Worm (Caenorhabditis elegans) whole organism, early embryonic: ENCODE measurements around the gene gdi-1.

Experiments used
- F13C5.2 ChIP-seq: sonication (generic microtip); optimal IDR thresholded peaks from 2 replicates; lab custom pipeline; 2017; ENCODE audit warnings: mild to moderate bottlenecking, missing genetic modification characterization, inconsistent platforms, missing compliant biosample characterization
- aly-1 ChIP-seq: sonication (generic microtip); optimal IDR thresholded peaks from 2 replicates; lab custom pipeline; 2016; ENCODE audit warnings: missing genetic modification characterization, missing compliant biosample characterization
- ama-1 ChIP-seq: fragments of 150-350 bp; optimal IDR thresholded peaks from 2 replicates; lab custom pipeline; 2014
- ceh-13 ChIP-seq: fragments of 200-800 bp; sonication (Bioruptor generic); optimal IDR thresholded peaks from 2 replicates; lab custom pipeline; 2018; ENCODE audit warnings: mild to moderate bottlenecking, missing genetic modification characterization, missing compliant biosample characterization
- ets-7 ChIP-seq: sonication (generic microtip); optimal IDR thresholded peaks from 2 replicates; lab custom pipeline; 2016; ENCODE audit warnings: missing genotype, missing genetic modification characterization, missing compliant biosample characterization
- hnd-1 ChIP-seq: sonication (generic microtip); optimal IDR thresholded peaks from 2 replicates; lab custom pipeline; 2016; ENCODE audit warnings: missing genetic modification characterization, missing compliant biosample characterization
- pes-1 ChIP-seq: fragments of 200-800 bp; sonication (Bioruptor generic); IDR thresholded peaks from 2 replicates; pipeline ENCODE4 v1.3.6; 2022; ENCODE audit warnings: missing genetic modification reagents, missing genetic modification characterization, missing compliant biosample characterization
- scrt-1 ChIP-seq: fragments of 200-800 bp; sonication (Bioruptor generic); IDR thresholded peaks from 2 replicates; pipeline ENCODE4 v1.3.6; 2022; ENCODE audit warnings: missing genetic modification characterization, missing compliant biosample characterization
- sea-1 ChIP-seq: fragments of 200-800 bp; sonication (Bioruptor generic); conservative IDR thresholded peaks from 2 replicates; pipeline ENCODE4 v1.3.6; 2022; ENCODE audit warnings: missing genetic modification characterization, missing compliant biosample characterization

DNA sequence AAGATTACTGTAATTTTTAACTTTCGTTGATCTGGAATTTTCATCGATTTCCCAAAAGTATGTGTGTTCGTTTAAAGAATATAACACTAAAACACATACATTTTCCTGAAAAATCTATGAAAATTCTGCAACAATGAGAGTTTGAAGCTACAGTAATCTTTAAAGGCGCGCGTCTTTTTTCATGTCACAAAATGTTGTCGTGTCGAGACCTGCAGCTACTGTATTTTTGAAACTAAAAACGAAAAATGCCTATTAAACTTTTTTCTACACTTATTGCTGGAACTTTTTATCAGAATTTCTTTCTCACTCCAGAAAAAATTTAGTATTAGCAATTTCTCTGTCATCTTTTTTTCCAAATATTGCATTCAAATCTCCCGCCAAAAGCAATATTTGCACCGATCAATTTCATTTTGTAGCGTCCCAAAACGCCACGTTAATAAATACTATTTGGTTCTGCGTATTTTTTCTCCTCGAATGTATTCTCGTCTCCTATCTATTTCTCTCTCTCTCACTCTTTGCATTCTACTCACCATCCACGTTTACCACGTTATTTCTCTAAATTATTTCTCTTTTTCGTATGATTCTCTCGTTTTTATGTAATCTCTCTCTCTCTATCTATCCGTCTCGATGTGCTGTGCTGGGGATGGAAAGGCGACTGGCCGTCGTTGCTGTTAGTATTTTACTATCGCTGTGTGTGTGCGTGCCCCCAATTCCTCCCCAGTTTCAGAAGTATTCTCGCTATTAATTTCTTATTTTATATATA, 6.1 kb downstream of the gdi-1 start, which contains the start of gene melo-1:
- no peak for TF ChIP-seq ama-1 (lab: Kevin White, UChicago)
- no peak for TF ChIP-seq F13C5.2 (tag; lab: Kevin White, UChicago)
- no peak for TF ChIP-seq ceh-13
- no peak for TF ChIP-seq pes-1 (GFP tag; lab: Robert Waterston, UW)
- TF ChIP-seq hnd-1 (tag; lab: Kevin White, UChicago) = no peak
- TF ChIP-seq ets-7 (tag; lab: Kevin White, UChicago) = no peak
- TF ChIP-seq aly-1 (tag; lab: Kevin White, UChicago) = no peak
- no peak for TF ChIP-seq sea-1 (GFP tag; lab: Robert Waterston, UW)
- TF ChIP-seq scrt-1 = no peak
